Comparison of ENCODE assay signal across 1 fruit fly cellular context in genomic region chr3R:31937874-31938617, dm6.
TF ChIP-seq lines count a peak whose summit lies in the region.

No protein-coding gene starts in this region.

TF ChIP-seq in whole organism, embryonic, 481 proteins besides CTCF, POLR2A, EP300 and RAD21 (continued from another document):
- TF ChIP-seq CG6254 (GFP tag; optimal IDR thresholded peaks at IDR 0.05; lab: Kevin White, UChicago) (no peak), Dip3 (GFP tag; optimal IDR thresholded peaks at IDR 0.05; lab: Kevin White, UChicago) (no peak), pita (GFP tag; optimal IDR thresholded peaks at IDR 0.05; lab: Kevin White, UChicago) (no peak), CG14965 (GFP tag; optimal IDR thresholded peaks at IDR 0.05; lab: Kevin White, UChicago; ENCODE audit: borderline replicate concordance) (no peak), sug (tag; optimal IDR thresholded peaks at IDR 0.05; lab: Kevin White, UChicago) (no peak), Sox100B (GFP tag; optimal IDR thresholded peaks at IDR 0.05; lab: Kevin White, UChicago) (no peak), dimm (GFP tag; IDR thresholded peaks at IDR 0.05; lab: Robert Waterston, UW) (no peak), Hr51 (GFP tag; optimal IDR thresholded peaks at IDR 0.05; lab: Kevin White, UChicago) (peak in 1 of 2 experiments; percentile 23), CG8478 (optimal IDR thresholded peaks at IDR 0.05; lab: Kevin White, UChicago) (peak; percentile 33), nerfin-1 (tag; optimal IDR thresholded peaks at IDR 0.05; lab: Kevin White, UChicago) (peak; percentile 89), sc (optimal IDR thresholded peaks at IDR 0.05; lab: Kevin White, UChicago) (no peak), sc (GFP tag; optimal IDR thresholded peaks at IDR 0.05; lab: Kevin White, UChicago) (no peak), lbe (GFP tag; optimal IDR thresholded peaks at IDR 0.05; lab: Kevin White, UChicago) (no peak), Xrp1 (GFP tag; IDR thresholded peaks at IDR 0.05; lab: Robert Waterston, UW) (no peak), ci (GFP tag; IDR thresholded peaks at IDR 0.05; lab: Robert Waterston, UW) (no peak), CG31441 (GFP tag; IDR thresholded peaks at IDR 0.05; lab: Robert Waterston, UW) (no peak), Elba2 (GFP tag; optimal IDR thresholded peaks at IDR 0.05; lab: Kevin White, UChicago) (no peak), Fer1 (GFP tag; optimal IDR thresholded peaks at IDR 0.05; lab: Kevin White, UChicago) (no peak), Sin3A (optimal IDR thresholded peaks at IDR 0.05; lab: Kevin White, UChicago) (no peak), Gug (GFP tag; IDR thresholded peaks at IDR 0.05; lab: Robert Waterston, UW) (no peak), Hmx (GFP tag; optimal IDR thresholded peaks at IDR 0.05; lab: Kevin White, UChicago) (no peak), twi (tag; optimal IDR thresholded peaks at IDR 0.05; lab: Kevin White, UChicago) (no peak), shn (GFP tag; optimal IDR thresholded peaks at IDR 0.05; lab: Kevin White, UChicago) (no peak), ham (GFP tag; IDR thresholded peaks at IDR 0.05; lab: Robert Waterston, UW) (no peak), CG4854 (GFP tag; optimal IDR thresholded peaks at IDR 0.05; lab: Kevin White, UChicago) (no peak), CG6175 (GFP tag; IDR thresholded peaks at IDR 0.05; lab: Robert Waterston, UW) (no peak), zen (tag; optimal IDR thresholded peaks at IDR 0.05; lab: Kevin White, UChicago) (peak; percentile 9), CG12071 (GFP tag; optimal IDR thresholded peaks at IDR 0.05; lab: Kevin White, UChicago) (no peak), CG12942 (GFP tag; optimal IDR thresholded peaks at IDR 0.05; lab: Kevin White, UChicago) (no peak), kah (GFP tag; optimal IDR thresholded peaks at IDR 0.05; lab: Kevin White, UChicago) (no peak), Neu2 (GFP tag; optimal IDR thresholded peaks at IDR 0.05; lab: Kevin White, UChicago; ENCODE audit: borderline replicate concordance) (no peak), ewg (GFP tag; optimal IDR thresholded peaks at IDR 0.05; lab: Kevin White, UChicago) (peak; percentile 36), abd-A (tag; optimal IDR thresholded peaks at IDR 0.05; lab: Kevin White, UChicago) (peak; percentile 69), cg (GFP tag; optimal IDR thresholded peaks at IDR 0.05; lab: Kevin White, UChicago) (peak; percentile 64), ap (GFP tag; IDR thresholded peaks at IDR 0.05; lab: Robert Waterston, UW) (no peak), CG13287 (GFP tag; IDR thresholded peaks at IDR 0.05; lab: Robert Waterston, UW; ENCODE audit: partially characterized antibody) (no peak), Nf-YC (tag; optimal IDR thresholded peaks at IDR 0.05; lab: Kevin White, UChicago) (no peak), CG14667 (GFP tag; IDR thresholded peaks at IDR 0.05; lab: Robert Waterston, UW) (no peak), CG3281 (GFP tag; optimal IDR thresholded peaks at IDR 0.05; lab: Kevin White, UChicago) (no peak), ase (GFP tag; IDR thresholded peaks at IDR 0.05; lab: Robert Waterston, UW) (no peak), BEAF-32 (GFP tag; optimal IDR thresholded peaks at IDR 0.05; lab: Kevin White, UChicago) (no peak), CG2116 (GFP tag; optimal IDR thresholded peaks at IDR 0.05; lab: Kevin White, UChicago) (no peak), CG10321 (GFP tag; IDR thresholded peaks at IDR 0.05; lab: Robert Waterston, UW) (no peak), Stat92E (GFP tag; optimal IDR thresholded peaks at IDR 0.05; lab: Kevin White, UChicago) (no peak), Atf-2 (GFP tag; optimal IDR thresholded peaks at IDR 0.05; lab: Kevin White, UChicago) (no peak), tll (GFP tag; optimal IDR thresholded peaks at IDR 0.05; lab: Kevin White, UChicago) (peak in 1 of 2 experiments; percentile 12), YL-1 (GFP tag; optimal IDR thresholded peaks at IDR 0.05; lab: Kevin White, UChicago) (no peak), al (GFP tag; IDR thresholded peaks at IDR 0.05; lab: Robert Waterston, UW) (no peak), CG3065 (GFP tag; optimal IDR thresholded peaks at IDR 0.05; lab: Kevin White, UChicago) (no peak), CG11085 (GFP tag; IDR thresholded peaks at IDR 0.05; lab: Robert Waterston, UW) (no peak), wor (GFP tag; IDR thresholded peaks at IDR 0.05; lab: Robert Waterston, UW) (no peak), Fer2 (tag; optimal IDR thresholded peaks at IDR 0.05; lab: Kevin White, UChicago) (no peak), NC2β (GFP tag; optimal IDR thresholded peaks at IDR 0.05; lab: Kevin White, UChicago) (no peak), CG34422 (GFP tag; IDR thresholded peaks at IDR 0.05; lab: Robert Waterston, UW) (no peak), kay (GFP tag; optimal IDR thresholded peaks at IDR 0.05; lab: Kevin White, UChicago) (no peak), ind (GFP tag; optimal IDR thresholded peaks at IDR 0.05; lab: Kevin White, UChicago) (no peak), Antp (GFP tag; optimal IDR thresholded peaks at IDR 0.05; lab: Kevin White, UChicago) (no peak), Med (GFP tag; lab: Kevin White, UChicago) (peak; percentile 22), Bgb (GFP tag; IDR thresholded peaks at IDR 0.05; lab: Robert Waterston, UW; ENCODE audit: partially characterized antibody) (no peak), B-H2 (GFP tag; optimal IDR thresholded peaks at IDR 0.05; lab: Kevin White, UChicago) (no peak), NC2α (GFP tag; optimal IDR thresholded peaks at IDR 0.05; lab: Kevin White, UChicago) (no peak), MBD-R2 (GFP tag; IDR thresholded peaks at IDR 0.05; lab: Robert Waterston, UW) (no peak), sd (tag; optimal IDR thresholded peaks at IDR 0.05; lab: Kevin White, UChicago) (peak; percentile 39), CG17186 (GFP tag; optimal IDR thresholded peaks at IDR 0.05; lab: Kevin White, UChicago) (no peak), Doc2 (GFP tag; IDR thresholded peaks at IDR 0.05; lab: Robert Waterston, UW) (no peak), CG30431 (GFP tag; optimal IDR thresholded peaks at IDR 0.05; lab: Kevin White, UChicago) (no peak), HLH54F (GFP tag; optimal IDR thresholded peaks at IDR 0.05; lab: Kevin White, UChicago) (no peak), CG10366 (GFP tag; IDR thresholded peaks at IDR 0.05; lab: Robert Waterston, UW) (no peak), Deaf1 (tag; optimal IDR thresholded peaks at IDR 0.05; lab: Kevin White, UChicago) (peak; percentile 94), schlank (tag; optimal IDR thresholded peaks at IDR 0.05; lab: Kevin White, UChicago) (no peak), zf30C (GFP tag; optimal IDR thresholded peaks at IDR 0.05; lab: Kevin White, UChicago) (no peak), Adf1 (GFP tag; IDR thresholded peaks at IDR 0.05; lab: Robert Waterston, UW) (peak; percentile 60; the same call in 1 of the 2 replicates), Gsc (GFP tag; IDR thresholded peaks at IDR 0.05; lab: Robert Waterston, UW) (no peak), bab2 (GFP tag; optimal IDR thresholded peaks at IDR 0.05; lab: Kevin White, UChicago) (no peak), CG5180 (GFP tag; optimal IDR thresholded peaks at IDR 0.05; lab: Kevin White, UChicago) (peak; percentile 29), CoRest (tag; optimal IDR thresholded peaks at IDR 0.05; lab: Kevin White, UChicago) (no peak), Ets65A (GFP tag; lab: Kevin White, UChicago) (peak; percentile 47), chm (GFP tag; IDR thresholded peaks at IDR 0.05; lab: Robert Waterston, UW) (peak; percentile 9; the same call in 1 of the 2 replicates), CG15479 (GFP tag; optimal IDR thresholded peaks at IDR 0.05; lab: Kevin White, UChicago) (peak; percentile 7), CG11696 (GFP tag; IDR thresholded peaks at IDR 0.05; lab: Robert Waterston, UW) (no peak), CG4820 (GFP tag; optimal IDR thresholded peaks at IDR 0.05; lab: Kevin White, UChicago) (no peak), ftz-f1 (GFP tag; optimal IDR thresholded peaks at IDR 0.05; lab: Kevin White, UChicago) (no peak), chinmo (GFP tag; IDR thresholded peaks at IDR 0.05; lab: Robert Waterston, UW; ENCODE audit: partially characterized antibody) (0 out of 4 replicates have a peak, but pooled peaks have one; percentile 12), bowl (GFP tag; IDR thresholded peaks at IDR 0.05; lab: Robert Waterston, UW) (no peak), CG9727 (GFP tag; optimal IDR thresholded peaks at IDR 0.05; lab: Kevin White, UChicago) (no peak), Sox102F (GFP tag; optimal IDR thresholded peaks at IDR 0.05; lab: Kevin White, UChicago) (no peak), ro (GFP tag; IDR thresholded peaks at IDR 0.05; lab: Robert Waterston, UW) (no peak), row (GFP tag; IDR thresholded peaks at IDR 0.05; lab: Robert Waterston, UW) (no peak), bbx (GFP tag; IDR thresholded peaks at IDR 0.05; lab: Robert Waterston, UW; ENCODE audit: partially characterized antibody) (no peak), CG6854 (GFP tag; optimal IDR thresholded peaks at IDR 0.05; lab: Kevin White, UChicago) (no peak), CG4424 (GFP tag; optimal IDR thresholded peaks at IDR 0.05; lab: Kevin White, UChicago) (no peak), Abd-B (GFP tag; optimal IDR thresholded peaks at IDR 0.05; lab: Kevin White, UChicago) (no peak), BtbVII (GFP tag; optimal IDR thresholded peaks at IDR 0.05; lab: Kevin White, UChicago) (no peak), Usf (GFP tag; optimal IDR thresholded peaks at IDR 0.05; lab: Kevin White, UChicago) (no peak), Trl (optimal IDR thresholded peaks at IDR 0.05; lab: Kevin White, UChicago) (peak in 1 of 2 experiments; percentile 13), Trl (GFP tag; optimal IDR thresholded peaks at IDR 0.05; lab: Kevin White, UChicago) (no peak)
